Worm (Caenorhabditis elegans): Measurements from ENCODE around the gene tex-2.

tex-2 gene

ce11 chrII:5836153-5836719, 37.2 kb downstream of the tex-2 start, which contains the start of gene fzo-1 (continued):
- TF ChIP-seq ceh-6 (GFP tag; optimal IDR thresholded peaks at IDR 0.05) (no peak), ztf-16 (tag; optimal IDR thresholded peaks at IDR 0.05) (peak; percentile 68), odd-2 (tag; optimal IDR thresholded peaks at IDR 0.05) (no peak), ref-2 (tag; optimal IDR thresholded peaks at IDR 0.05) (peak; percentile 91), pqm-1 (tag; optimal IDR thresholded peaks at IDR 0.05) (peak; percentile 74), hlh-8 (tag; optimal IDR thresholded peaks at IDR 0.05) (peak; percentile 92), ttx-3 (tag; optimal IDR thresholded peaks at IDR 0.05) (no peak), nhr-11 (tag; optimal IDR thresholded peaks at IDR 0.05) (no peak), K02D7.2 (tag; optimal IDR thresholded peaks at IDR 0.05) (no peak), unc-3 (GFP tag; conservative IDR thresholded peaks at IDR 0.05) (no peak), unc-3 (tag; optimal IDR thresholded peaks at IDR 0.05) (peak; percentile 74), zip-5 (tag; optimal IDR thresholded peaks at IDR 0.05) (peak; percentile 96), dmd-4 (tag; optimal IDR thresholded peaks at IDR 0.05; ENCODE audit: borderline replicate concordance) (peak; percentile 36), tbx-7 (tag; optimal IDR thresholded peaks at IDR 0.05) (peak; percentile 97), ceh-9 (tag; optimal IDR thresholded peaks at IDR 0.05) (no peak), ahr-1 (tag; optimal IDR thresholded peaks at IDR 0.05) (peak; percentile 81), F13H6.1 (tag; optimal IDR thresholded peaks at IDR 0.05) (peak; percentile 80), mec-3 (tag; optimal IDR thresholded peaks at IDR 0.05; ENCODE audit: borderline replicate concordance) (peak; percentile 40), unc-55 (GFP tag; optimal IDR thresholded peaks at IDR 0.05) (no peak), C38D4.7 (GFP tag; optimal IDR thresholded peaks at IDR 0.05) (no peak), sdc-2 (tag; optimal IDR thresholded peaks at IDR 0.05) (peak; percentile 68), unc-42 (tag; optimal IDR thresholded peaks at IDR 0.05) (peak; percentile 71), ets-4 (tag; optimal IDR thresholded peaks at IDR 0.05) (peak; percentile 92), ceh-45 (GFP tag; IDR thresholded peaks at IDR 0.05) (no peak), T23F11.4 (GFP tag; optimal IDR thresholded peaks at IDR 0.05) (no peak), tbx-2 (tag; optimal IDR thresholded peaks at IDR 0.05) (peak; percentile 95), ceh-24 (tag; optimal IDR thresholded peaks at IDR 0.05) (peak; percentile 35), ceh-31 (tag; optimal IDR thresholded peaks at IDR 0.05) (peak; percentile 99), npax-4 (tag; optimal IDR thresholded peaks at IDR 0.05) (peak; percentile 16)

ce11 chrII:5835146-5835545, 38.3 kb downstream of the tex-2 start:
- TF ChIP-seq nhr-11 (tag; optimal IDR thresholded peaks at IDR 0.05) = no peak

ce11 chrII:5833136-5833535, 40.3 kb downstream of the tex-2 start, which contains the start of gene gtap-1:
gtap-1 (minus strand) TSS chrII:5833236.
- TF ChIP-seq nhr-232 (tag; optimal IDR thresholded peaks at IDR 0.05) (no peak), unc-3 (GFP tag; conservative IDR thresholded peaks at IDR 0.05) (no peak), unc-3 (tag; optimal IDR thresholded peaks at IDR 0.05) (no peak), fax-1 (tag; optimal IDR thresholded peaks at IDR 0.05) (no peak), K02D7.2 (tag; optimal IDR thresholded peaks at IDR 0.05) (no peak), ceh-34 (tag; optimal IDR thresholded peaks at IDR 0.05) (no peak), madf-2 (tag; optimal IDR thresholded peaks at IDR 0.05) (no peak), elt-4 (tag; optimal IDR thresholded peaks at IDR 0.05) (no peak), sdc-2 (tag; optimal IDR thresholded peaks at IDR 0.05) (no peak), ceh-18 (tag; optimal IDR thresholded peaks at IDR 0.05) (no peak), Y22D7AL.16 (tag; optimal IDR thresholded peaks at IDR 0.05) (no peak), lin-11 (tag; optimal IDR thresholded peaks at IDR 0.05) (no peak), che-1 (tag; optimal IDR thresholded peaks at IDR 0.05) (no peak), ceh-9 (tag; optimal IDR thresholded peaks at IDR 0.05) (no peak), dmd-4 (tag; optimal IDR thresholded peaks at IDR 0.05; ENCODE audit: borderline replicate concordance) (no peak), pqm-1 (tag; optimal IDR thresholded peaks at IDR 0.05) (no peak)

- TF ChIP-seq mec-3 (tag; optimal IDR thresholded peaks at IDR 0.05; ENCODE audit: borderline replicate concordance) (no peak), pha-4 (tag; optimal IDR thresholded peaks at IDR 0.05) (no peak), fkh-6 (tag; optimal IDR thresholded peaks at IDR 0.05) (no peak)
Observed at ce11 chrII:5831373-5831772, 42.0 kb downstream of the tex-2 start.
